Fruit fly (Drosophila melanogaster): ENCODE data around the gene RabX2.

The RabX2 gene

dm6 chrX:10454795-10455194, 37.6 kb downstream of the RabX2 start, which contains the start of gene CG32683:
TSS of gene CG32683 (minus strand) at chrX:10454895.
- no peak for TF ChIP-seq CG8478 (optimal IDR thresholded peaks at IDR 0.05)
- no peak for TF ChIP-seq CTCF (optimal IDR thresholded peaks at IDR 0.05)

dm6 chrX:10459576-10459975, 42.3 kb downstream of the RabX2 start, which contains the start of gene Or9a:
TSS of gene Or9a (minus strand) at chrX:10459676.
- no peak for TF ChIP-seq CG8478 (optimal IDR thresholded peaks at IDR 0.05)
- no peak for TF ChIP-seq CTCF (optimal IDR thresholded peaks at IDR 0.05)

dm6 chrX:10460506-10461114, 43.4 kb downstream of the RabX2 start, which contains the start of gene Neb-cGP:
TSS of gene Neb-cGP (plus strand) at chrX:10460736.
- TF ChIP-seq CTCF (optimal IDR thresholded peaks at IDR 0.05) = no peak
- TF ChIP-seq CG8478 (optimal IDR thresholded peaks at IDR 0.05) = no peak

- TF ChIP-seq CTCF (optimal IDR thresholded peaks at IDR 0.05) (no peak), CG8478 (optimal IDR thresholded peaks at IDR 0.05) (no peak)
These were observed 44.7 kb downstream of the RabX2 start for dm6 chrX:10461938-10462337.

dm6 chrX:10463056-10463710, 46.0 kb downstream of the RabX2 start:
- TF ChIP-seq CG8478 (optimal IDR thresholded peaks at IDR 0.05) (peak; percentile 18), CTCF (optimal IDR thresholded peaks at IDR 0.05) (peak in 1 of 2 experiments; percentile 20)

dm6 chrX:10464531-10464930, 47.3 kb downstream of the RabX2 start:
- TF ChIP-seq CTCF (optimal IDR thresholded peaks at IDR 0.05) (no peak), CG8478 (optimal IDR thresholded peaks at IDR 0.05) (no peak)
